Worm (Caenorhabditis elegans) whole organism, late embryonic: ENCODE data around the gene ZK355.8.

Experiments
- F13H6.1 ChIP-seq: sonication (generic microtip); optimal IDR thresholded peaks from 2 replicates; lab custom pipeline; 2016; ENCODE audit warnings: missing genetic modification characterization, missing compliant biosample characterization
- ceh-14 ChIP-seq: sonication (generic microtip); optimal IDR thresholded peaks from 2 replicates; lab custom pipeline; 2016; ENCODE audit warnings: missing genotype, missing genetic modification characterization, missing compliant biosample characterization
- ceh-9 ChIP-seq: sonication (generic microtip); optimal IDR thresholded peaks from 2 replicates; lab custom pipeline; 2016; ENCODE audit warnings: mild to moderate bottlenecking, missing genetic modification characterization, inconsistent platforms, missing compliant biosample characterization
- dmd-4 ChIP-seq: sonication (generic microtip); optimal IDR thresholded peaks from 2 replicates; lab custom pipeline; 2016; ENCODE audit warnings: borderline replicate concordance, missing genetic modification characterization, missing compliant biosample characterization
- ets-4 ChIP-seq: sonication (generic microtip); optimal IDR thresholded peaks from 2 replicates; lab custom pipeline; 2016; ENCODE audit warnings: missing genetic modification characterization, missing compliant biosample characterization
- hlh-30 ChIP-seq: sonication (generic microtip); optimal IDR thresholded peaks from 2 replicates; lab custom pipeline; 2017; ENCODE audit warnings: antibody characterized with exemption, missing genetic modification characterization, missing compliant biosample characterization; ENCODE audit not compliant: insufficient read depth
- nhr-11 ChIP-seq: fragments of 150-350 bp; optimal IDR thresholded peaks from 2 replicates; lab custom pipeline; 2014; ENCODE audit warnings: missing biosample characterization, missing genetic modification characterization
- nhr-232 ChIP-seq: sonication (generic microtip); optimal IDR thresholded peaks from 2 replicates; lab custom pipeline; 2016; ENCODE audit warnings: missing genetic modification characterization, missing compliant biosample characterization
- pag-3 ChIP-seq: sonication (generic microtip); optimal IDR thresholded peaks from 2 replicates; lab custom pipeline; 2016; ENCODE audit warnings: missing compliant biosample characterization, missing genetic modification characterization, borderline replicate concordance
- ref-2 ChIP-seq: sonication (generic microtip); optimal IDR thresholded peaks from 2 replicates; lab custom pipeline; 2016; ENCODE audit warnings: missing genetic modification characterization, missing compliant biosample characterization
- unc-86 ChIP-seq: sonication (generic microtip); optimal IDR thresholded peaks from 2 replicates; lab custom pipeline; 2016; ENCODE audit warnings: missing genetic modification characterization, missing compliant biosample characterization

- TF ChIP-seq F13H6.1 (tag; lab: Kevin White, UChicago) (no peak), nhr-11 (tag; lab: Kevin White, UChicago) (no peak), ref-2 (tag; lab: Kevin White, UChicago) (no peak), pag-3 (tag; lab: Kevin White, UChicago) (no peak), nhr-232 (tag; lab: Kevin White, UChicago) (no peak), hlh-30 (tag; lab: Kevin White, UChicago) (no peak), dmd-4 (tag; lab: Kevin White, UChicago) (no peak), ets-4 (tag; lab: Kevin White, UChicago) (no peak), unc-86 (tag; lab: Kevin White, UChicago) (no peak), ceh-9 (tag; lab: Kevin White, UChicago) (no peak), ceh-14 (no peak)
These were observed 21.0 kb downstream of the ZK355.8 start for ce11 chrII:2948614-2949013.
